Fruit fly (Drosophila melanogaster) whole organism, prepupa: ENCODE measurements around the gene CG13458.

Source experiments
- CG15336 ChIP-seq: fragments of 200-800 bp; sonication (Bioruptor generic); IDR thresholded peaks from 2 replicates; pipeline ENCODE4 v1.3.6; 2022; ENCODE audit warnings: missing biosample characterization, missing genetic modification characterization
- pdm3 ChIP-seq: fragments of 200-800 bp; sonication (Bioruptor generic); optimal IDR thresholded peaks from 3 replicates; lab custom pipeline; 2016; ENCODE audit warnings: missing biosample characterization, missing genetic modification characterization
- vri ChIP-seq: fragments of 200-800 bp; sonication (Bioruptor generic); optimal IDR thresholded peaks from 3 replicates; lab custom pipeline; 2016; ENCODE audit warnings: missing biosample characterization, mild to moderate bottlenecking, missing genetic modification characterization

dm6 chr3L:15125077-15125652 is 11.8 kb downstream of the CG13458 start, which contains the start of gene CG16959:
- no peak for TF ChIP-seq CG15336 (GFP tag; lab: Robert Waterston, UW)
- TF ChIP-seq pdm3 (GFP tag; lab: Kevin White, UChicago): no peak
- TF ChIP-seq vri (GFP tag; lab: Kevin White, UChicago): no peak
